Worm (Caenorhabditis elegans): ENCODE data around the gene K06H7.7.

K06H7.7 gene

ce11 chrIII:8036497-8036896 is 48.8 kb downstream of the K06H7.7 start:
- no peak for TF ChIP-seq flt-1 (GFP tag; IDR thresholded peaks at IDR 0.05)
- no peak for TF ChIP-seq tab-1 (GFP tag; IDR thresholded peaks at IDR 0.05)
- TF ChIP-seq cog-1 (tag; optimal IDR thresholded peaks at IDR 0.05) = no peak
- no peak for TF ChIP-seq med-1 (GFP tag; optimal IDR thresholded peaks at IDR 0.05; ENCODE audit: insufficient read depth)
- TF ChIP-seq klf-2 (GFP tag; conservative IDR thresholded peaks at IDR 0.05) = no peak
- TF ChIP-seq T22C8.4 (GFP tag; IDR thresholded peaks at IDR 0.05) = no peak
- no peak for TF ChIP-seq ztf-29 (GFP tag; IDR thresholded peaks at IDR 0.05)
- no peak for TF ChIP-seq ztf-23 (GFP tag; IDR thresholded peaks at IDR 0.05)
- no peak for TF ChIP-seq ref-1 (GFP tag; conservative IDR thresholded peaks at IDR 0.05)

- TF ChIP-seq klf-2 (GFP tag; conservative IDR thresholded peaks at IDR 0.05) (no peak), T22C8.4 (GFP tag; IDR thresholded peaks at IDR 0.05) (no peak), cog-1 (tag; optimal IDR thresholded peaks at IDR 0.05) (no peak), tab-1 (GFP tag; IDR thresholded peaks at IDR 0.05) (no peak), ztf-23 (GFP tag; IDR thresholded peaks at IDR 0.05) (no peak), ztf-29 (GFP tag; IDR thresholded peaks at IDR 0.05) (no peak), flt-1 (GFP tag; IDR thresholded peaks at IDR 0.05) (no peak), ref-1 (GFP tag; conservative IDR thresholded peaks at IDR 0.05) (no peak), med-1 (GFP tag; optimal IDR thresholded peaks at IDR 0.05; ENCODE audit: insufficient read depth) (no peak)
Observed at ce11 chrIII:8036050-8036449, 49.2 kb downstream of the K06H7.7 start.

Measured in whole organism, midembryonic.